Fruit fly (Drosophila melanogaster): ENCODE results near the gene CG7465.

The CG7465 gene

dm6 chr3L:4445824-4446223 lies 34.3 kb upstream of the CG7465 start:
- TF ChIP-seq Eip78C (GFP tag) (peak; percentile 6), Hr4 (GFP tag; optimal IDR thresholded peaks at IDR 0.05) (no peak)

DNA sequence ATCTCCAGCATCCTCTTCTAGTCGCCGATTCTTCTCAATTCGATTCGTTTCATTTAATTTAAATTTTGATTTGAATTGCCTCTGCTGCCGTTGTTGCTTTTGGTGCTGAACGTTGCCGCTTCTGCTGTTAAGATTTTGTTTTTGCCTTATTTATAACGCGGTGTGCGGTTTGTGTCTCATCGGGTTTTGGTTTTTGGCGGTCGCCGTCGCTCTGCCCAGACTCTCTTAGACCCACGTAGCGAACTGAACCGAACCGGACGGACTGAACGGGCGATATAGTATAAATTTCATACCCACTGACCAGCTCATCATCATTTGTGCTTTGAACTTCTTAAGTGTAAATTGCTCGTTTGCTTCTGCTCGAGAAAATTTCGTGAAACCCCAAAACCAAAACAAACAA lies 33.8 kb upstream of the CG7465 start, which contains the start of gene CG12607:
TSS of gene CG12607 (plus strand) at position 301 of the 400 bp plus-strand sequence.
- no peak for TF ChIP-seq CG4318 (GFP tag; optimal IDR thresholded peaks at IDR 0.05)
- TF ChIP-seq Hr4 (GFP tag; optimal IDR thresholded peaks at IDR 0.05) = no peak
- no peak for TF ChIP-seq fkh (GFP tag; optimal IDR thresholded peaks at IDR 0.05)
- TF ChIP-seq CG8119 (GFP tag; IDR thresholded peaks at IDR 0.05) = no peak
- TF ChIP-seq CG10631 (GFP tag; optimal IDR thresholded peaks at IDR 0.05) = no peak
- no peak for TF ChIP-seq CG1621 (tag; optimal IDR thresholded peaks at IDR 0.05)
- TF ChIP-seq CG6808 (GFP tag; optimal IDR thresholded peaks at IDR 0.05) = no peak
- no peak for TF ChIP-seq ss (GFP tag; optimal IDR thresholded peaks at IDR 0.05)
- TF ChIP-seq Ets21C (GFP tag; optimal IDR thresholded peaks at IDR 0.05) = no peak
- no peak for TF ChIP-seq CG6163 (GFP tag; IDR thresholded peaks at IDR 0.05)

DNA sequence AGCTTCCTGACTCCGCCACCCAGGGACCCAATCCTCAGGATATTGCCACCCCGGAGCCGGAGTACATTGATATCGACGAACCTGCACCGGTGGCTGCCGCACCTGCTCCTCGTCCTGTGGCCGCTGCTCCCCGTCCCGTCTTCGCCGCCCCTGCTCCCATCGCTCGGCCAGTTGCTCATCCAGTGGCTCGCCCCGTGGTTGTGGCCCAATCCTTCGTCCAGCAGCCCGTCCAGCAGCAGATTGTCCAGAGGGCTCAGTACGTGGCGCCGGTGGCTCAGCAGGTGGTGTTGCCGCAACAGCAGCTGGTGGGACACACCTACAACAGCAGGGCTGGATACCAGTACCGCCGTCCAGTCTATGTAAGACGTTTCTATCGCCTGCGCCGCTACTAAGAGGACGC lies 32.9 kb upstream of the CG7465 start:
- no peak for TF ChIP-seq Eip75B (GFP tag; optimal IDR thresholded peaks at IDR 0.05)
- no peak for TF ChIP-seq CG10669 (GFP tag; optimal IDR thresholded peaks at IDR 0.05)
- no peak for TF ChIP-seq eg (GFP tag; IDR thresholded peaks at IDR 0.05)
- TF ChIP-seq Hr39 (GFP tag; optimal IDR thresholded peaks at IDR 0.05) = no peak
- TF ChIP-seq CG10631 (GFP tag; optimal IDR thresholded peaks at IDR 0.05) = no peak
- TF ChIP-seq CG1621 (tag; optimal IDR thresholded peaks at IDR 0.05) = no peak
- no peak for TF ChIP-seq CG8632 (GFP tag; optimal IDR thresholded peaks at IDR 0.05)
- TF ChIP-seq CG7368 (GFP tag; optimal IDR thresholded peaks at IDR 0.05) = no peak
- TF ChIP-seq Sox102F (GFP tag; optimal IDR thresholded peaks at IDR 0.05) = no peak
- no peak for TF ChIP-seq CG32006 (GFP tag; optimal IDR thresholded peaks at IDR 0.05)
- no peak for TF ChIP-seq CG6792 (GFP tag; optimal IDR thresholded peaks at IDR 0.05)
- no peak for TF ChIP-seq fd85E (GFP tag; optimal IDR thresholded peaks at IDR 0.05)
- TF ChIP-seq lz (GFP tag; optimal IDR thresholded peaks at IDR 0.05) = no peak
- TF ChIP-seq svp (GFP tag) = no peak
- no peak for TF ChIP-seq CG8319 (GFP tag; optimal IDR thresholded peaks at IDR 0.05)
- no peak for TF ChIP-seq Ets21C (GFP tag; optimal IDR thresholded peaks at IDR 0.05)
- no peak for TF ChIP-seq CG6163 (GFP tag; IDR thresholded peaks at IDR 0.05)
- no peak for TF ChIP-seq Blimp-1 (GFP tag; optimal IDR thresholded peaks at IDR 0.05)

DNA sequence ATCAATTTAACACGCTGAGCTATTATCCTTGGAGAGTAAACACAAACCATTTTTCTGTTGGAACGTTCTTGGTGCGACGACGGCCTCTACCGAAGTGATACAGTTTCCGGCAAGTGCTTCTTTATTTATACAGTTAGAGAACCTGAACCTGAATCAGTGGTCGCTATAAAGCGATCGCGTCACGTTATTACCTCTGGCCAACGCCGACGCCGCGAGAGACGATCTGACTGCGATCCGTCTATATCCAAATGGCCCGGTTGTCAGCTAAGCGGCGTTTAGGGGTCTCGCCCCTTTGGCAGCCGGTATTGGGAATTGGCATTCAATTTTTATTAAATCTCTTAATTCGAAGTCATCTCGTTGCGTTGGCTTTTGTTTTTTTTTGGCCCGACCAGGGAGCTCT lies 22.0 kb upstream of the CG7465 start, which contains the start of gene CG11345:
TSS of gene CG11345 (minus strand) at position 101 of the 400 bp plus-strand sequence.
- TF ChIP-seq Hr39 (GFP tag; optimal IDR thresholded peaks at IDR 0.05) (no peak), CG1621 (tag; optimal IDR thresholded peaks at IDR 0.05) (no peak), CG11902 (GFP tag; optimal IDR thresholded peaks at IDR 0.05) (no peak), Sox14 (GFP tag; optimal IDR thresholded peaks at IDR 0.05) (no peak), Ets96B (tag; optimal IDR thresholded peaks at IDR 0.05) (no peak), Blimp-1 (GFP tag; optimal IDR thresholded peaks at IDR 0.05) (no peak), Met (GFP tag; optimal IDR thresholded peaks at IDR 0.05) (no peak), fd59A (GFP tag; optimal IDR thresholded peaks at IDR 0.05) (no peak), ss (GFP tag; optimal IDR thresholded peaks at IDR 0.05) (no peak), achi (GFP tag; optimal IDR thresholded peaks at IDR 0.05) (no peak), CG34406 (GFP tag; optimal IDR thresholded peaks at IDR 0.05) (no peak), CG31627 (GFP tag; optimal IDR thresholded peaks at IDR 0.05) (no peak)

DNA sequence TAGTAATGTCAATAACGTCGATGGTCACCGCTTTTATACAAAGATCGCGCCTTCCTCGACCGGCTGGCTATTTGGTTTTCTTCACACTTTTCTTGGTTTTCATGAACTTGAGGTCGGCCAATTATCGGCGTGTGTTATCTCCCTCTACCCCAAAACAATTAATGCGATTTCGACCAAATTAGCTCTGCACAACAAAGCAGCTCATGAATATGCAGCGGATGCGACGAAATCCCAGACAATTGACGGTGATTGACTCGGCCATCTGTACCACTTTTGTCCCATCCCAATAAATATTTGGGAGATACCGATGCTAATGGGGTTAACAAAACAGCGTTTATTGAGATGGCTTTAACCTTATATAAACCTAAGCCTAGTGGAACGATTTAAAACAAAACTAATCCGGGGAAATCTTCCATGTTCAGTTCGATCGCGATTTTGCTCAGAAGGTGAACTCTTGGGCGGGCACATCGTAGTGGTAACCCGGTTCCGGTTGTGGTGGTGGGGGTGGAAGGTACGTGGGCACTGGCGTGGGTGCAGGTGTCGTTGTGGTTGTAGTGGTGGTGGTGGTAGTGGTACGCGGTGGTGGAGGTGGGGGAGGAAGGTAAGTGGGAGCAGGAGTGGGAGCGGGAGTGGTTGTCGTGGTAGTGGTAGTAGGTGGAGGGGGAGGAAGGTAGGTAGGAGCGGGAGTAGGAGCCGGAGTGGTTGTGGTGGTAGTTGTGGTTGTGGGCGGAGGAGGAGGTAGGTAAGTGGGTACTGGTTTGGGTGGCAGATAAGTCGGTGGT lies 19.6 kb upstream of the CG7465 start, which contains the start of gene CG15022:
TSS of gene CG15022 (minus strand) at position 11 of the 782 bp plus-strand sequence.
- TF ChIP-seq esn (GFP tag; optimal IDR thresholded peaks at IDR 0.05) = no peak
- TF ChIP-seq Hr38 (GFP tag; optimal IDR thresholded peaks at IDR 0.05) = no peak
- no peak for TF ChIP-seq fd59A (GFP tag; optimal IDR thresholded peaks at IDR 0.05)
- TF ChIP-seq CG6276 (GFP tag; optimal IDR thresholded peaks at IDR 0.05) = no peak
- TF ChIP-seq net (GFP tag; optimal IDR thresholded peaks at IDR 0.05) = no peak
- TF ChIP-seq Blimp-1 (GFP tag; optimal IDR thresholded peaks at IDR 0.05) = no peak
- no peak for TF ChIP-seq Eip93F (GFP tag; optimal IDR thresholded peaks at IDR 0.05)
- TF ChIP-seq CG31627 (GFP tag; optimal IDR thresholded peaks at IDR 0.05) = no peak
- no peak for TF ChIP-seq cyc (GFP tag; optimal IDR thresholded peaks at IDR 0.05)
- TF ChIP-seq CG7368 (GFP tag; optimal IDR thresholded peaks at IDR 0.05) = no peak
- no peak for TF ChIP-seq Eip75B (GFP tag; optimal IDR thresholded peaks at IDR 0.05)
- TF ChIP-seq CG11762 (GFP tag; optimal IDR thresholded peaks at IDR 0.05; ENCODE audit: insufficient read depth) = no peak
- TF ChIP-seq lz (GFP tag; optimal IDR thresholded peaks at IDR 0.05) = no peak
- TF ChIP-seq CG16779 (tag; optimal IDR thresholded peaks at IDR 0.05) = no peak
- no peak for TF ChIP-seq OdsH (GFP tag; optimal IDR thresholded peaks at IDR 0.05)
- TF ChIP-seq Ets96B (tag; optimal IDR thresholded peaks at IDR 0.05) = no peak
- TF ChIP-seq eg (GFP tag; IDR thresholded peaks at IDR 0.05) = no peak
- TF ChIP-seq CG3032 (tag; optimal IDR thresholded peaks at IDR 0.05) = no peak
- no peak for TF ChIP-seq achi (GFP tag; optimal IDR thresholded peaks at IDR 0.05)
